Fruit fly (Drosophila melanogaster) whole organism, embryonic: ENCODE measurements around the gene Tango5.

ENCODE experiments used
- Bgb ChIP-seq: fragments of 200-800 bp; sonication (Bioruptor generic); IDR thresholded peaks from 2 replicates; pipeline ENCODE4 v1.3.6; 2022; ENCODE audit warnings: missing biosample characterization, missing genetic modification characterization; ENCODE audit not compliant: partially characterized antibody
- CG10274 ChIP-seq: fragments of 200-800 bp; sonication (Bioruptor generic); optimal IDR thresholded peaks from 3 replicates; lab custom pipeline; 2017; ENCODE audit warnings: missing biosample characterization, mild to moderate bottlenecking, missing genetic modification characterization
- CG10431 ChIP-seq: fragments of 200-800 bp; sonication (Bioruptor generic); optimal IDR thresholded peaks from 3 replicates; lab custom pipeline; 2018; ENCODE audit warnings: missing biosample characterization, mild to moderate bottlenecking, missing genetic modification characterization
- CG10462 ChIP-seq: fragments of 200-800 bp; sonication (Bioruptor generic); optimal IDR thresholded peaks from 2 replicates; lab custom pipeline; 2016; ENCODE audit warnings: missing biosample characterization, missing genetic modification characterization
- CG10959 ChIP-seq: fragments of 200-800 bp; sonication (Bioruptor generic); IDR thresholded peaks from 2 replicates; pipeline ENCODE4 v1.3.6; 2022; ENCODE audit warnings: missing biosample characterization, missing genetic modification characterization
- CG10979 ChIP-seq: fragments of 200-800 bp; sonication (Bioruptor generic); optimal IDR thresholded peaks from 2 replicates; lab custom pipeline; 2018; ENCODE audit warnings: missing biosample characterization, mild to moderate bottlenecking, missing genetic modification characterization, moderate library complexity
- CG12071 ChIP-seq: fragments of 200-800 bp; sonication (Bioruptor generic); optimal IDR thresholded peaks from 3 replicates; lab custom pipeline; 2018; ENCODE audit warnings: missing biosample characterization, mild to moderate bottlenecking, missing genetic modification characterization
- CG12659 ChIP-seq: fragments of 200-800 bp; sonication (Bioruptor generic); optimal IDR thresholded peaks from 3 replicates; lab custom pipeline; 2017; ENCODE audit warnings: mild to moderate bottlenecking, missing biosample characterization, missing genetic modification reagents, missing genetic modification characterization
- CG13296 ChIP-seq: fragments of 200-800 bp; sonication (Bioruptor generic); optimal IDR thresholded peaks from 3 replicates; lab custom pipeline; 2018; ENCODE audit warnings: missing biosample characterization, mild to moderate bottlenecking, missing genetic modification characterization
- CG13424 ChIP-seq: fragments of 200-800 bp; sonication (Bioruptor generic); optimal IDR thresholded peaks from 2 replicates; lab custom pipeline; 2019; ENCODE audit warnings: missing biosample characterization, mild to moderate bottlenecking, missing genetic modification characterization, moderate library complexity
- CG13624 ChIP-seq: fragments of 200-800 bp; sonication (Bioruptor generic); optimal IDR thresholded peaks from 2 replicates; lab custom pipeline; 2016; ENCODE audit warnings: missing biosample characterization, missing genetic modification characterization
- CG15011 ChIP-seq: fragments of 200-800 bp; sonication (Bioruptor generic); optimal IDR thresholded peaks from 3 replicates; lab custom pipeline; 2018; ENCODE audit warnings: missing biosample characterization, mild to moderate bottlenecking, missing genetic modification characterization
- CG1529 ChIP-seq: fragments of 200-800 bp; sonication (Bioruptor generic); optimal IDR thresholded peaks from 3 replicates; lab custom pipeline; 2018; ENCODE audit warnings: missing biosample characterization, missing genetic modification characterization
- CG1602 ChIP-seq: fragments of 200-800 bp; sonication (Bioruptor generic); optimal IDR thresholded peaks from 3 replicates; lab custom pipeline; 2016; ENCODE audit warnings: missing biosample characterization, missing genetic modification characterization
- CG3163 ChIP-seq: fragments of 200-800 bp; sonication (Bioruptor generic); optimal IDR thresholded peaks from 3 replicates; lab custom pipeline; 2016; ENCODE audit warnings: missing biosample characterization, missing genetic modification characterization
- CG4617 ChIP-seq: fragments of 200-800 bp; sonication (Bioruptor generic); optimal IDR thresholded peaks from 3 replicates; lab custom pipeline; 2016; ENCODE audit warnings: missing biosample characterization, missing genetic modification characterization, borderline replicate concordance
- CG5245 ChIP-seq: fragments of 200-800 bp; sonication (Bioruptor generic); optimal IDR thresholded peaks from 3 replicates; lab custom pipeline; 2016; ENCODE audit warnings: missing biosample characterization, missing genetic modification characterization
- CG5953 ChIP-seq: fragments of 200-800 bp; sonication (Bioruptor generic); IDR thresholded peaks from 2 replicates; pipeline ENCODE4 v1.3.6; 2022; ENCODE audit warnings: missing biosample characterization, missing genetic modification characterization
- CG7963 ChIP-seq: fragments of 200-800 bp; sonication (Bioruptor generic); IDR thresholded peaks from 3 replicates; pipeline ENCODE4 v1.3.6; 2022; ENCODE audit warnings: missing biosample characterization, missing genetic modification characterization; ENCODE audit not compliant: partially characterized antibody
- CG8765 ChIP-seq: fragments of 200-800 bp; sonication (Bioruptor generic); IDR thresholded peaks from 2 replicates; pipeline ENCODE4 v1.3.6; 2022; ENCODE audit warnings: missing biosample characterization, missing genetic modification characterization
- CG9817 ChIP-seq: fragments of 200-800 bp; sonication (Bioruptor generic); optimal IDR thresholded peaks from 2 replicates; lab custom pipeline; 2018; ENCODE audit warnings: missing biosample characterization, mild to moderate bottlenecking, missing genetic modification characterization, moderate library complexity
- CTCF ChIP-seq: fragments of 200-800 bp; sonication (Bioruptor generic); optimal IDR thresholded peaks from 2 replicates; lab custom pipeline; 2017; ENCODE audit warnings: missing biosample characterization, mild to moderate bottlenecking, missing genetic modification characterization, moderate library complexity
- Chrac-16 ChIP-seq: fragments of 200-800 bp; sonication (Bioruptor generic); optimal IDR thresholded peaks from 3 replicates; lab custom pipeline; 2016; ENCODE audit warnings: missing biosample characterization, missing genetic modification characterization
- D19B ChIP-seq: fragments of 200-800 bp; sonication (Bioruptor generic); optimal IDR thresholded peaks from 2 replicates; lab custom pipeline; 2017; ENCODE audit warnings: missing biosample characterization, mild to moderate bottlenecking, missing genetic modification characterization
- HLH4C ChIP-seq: fragments of 200-800 bp; sonication (Bioruptor generic); IDR thresholded peaks from 3 replicates; pipeline ENCODE4 v1.3.6; 2022; ENCODE audit warnings: missing biosample characterization, missing genetic modification characterization; ENCODE audit not compliant: partially characterized antibody
- HLHmδ ChIP-seq: fragments of 200-800 bp; sonication (Bioruptor generic); optimal IDR thresholded peaks from 2 replicates; lab custom pipeline; 2018; ENCODE audit warnings: missing biosample characterization, mild to moderate bottlenecking, missing genetic modification characterization, moderate library complexity
- Hey ChIP-seq: fragments of 200-800 bp; sonication (Bioruptor generic); optimal IDR thresholded peaks from 3 replicates; lab custom pipeline; 2018; ENCODE audit warnings: missing biosample characterization, mild to moderate bottlenecking, missing genetic modification characterization
- Hr3 ChIP-seq: fragments of 200-800 bp; sonication (Bioruptor generic); optimal IDR thresholded peaks from 3 replicates; lab custom pipeline; 2016; ENCODE audit warnings: missing biosample characterization, missing genetic modification characterization
- Max ChIP-seq: fragments of 200-800 bp; sonication (Bioruptor generic); optimal IDR thresholded peaks from 2 replicates; lab custom pipeline; 2016; ENCODE audit warnings: missing biosample characterization, mild to moderate bottlenecking, missing genetic modification characterization
- Nf-YC ChIP-seq: fragments of 200-800 bp; optimal IDR thresholded peaks from 3 replicates; lab custom pipeline; 2019; ENCODE audit warnings: missing biosample characterization, mild to moderate bottlenecking, missing genetic modification characterization, moderate library complexity
- al ChIP-seq: fragments of 200-800 bp; sonication (Bioruptor generic); IDR thresholded peaks from 2 replicates; pipeline ENCODE4 v1.3.6; 2022; ENCODE audit warnings: missing biosample characterization, missing genetic modification characterization
- ase ChIP-seq: fragments of 200-800 bp; sonication (Bioruptor generic); IDR thresholded peaks from 3 replicates; pipeline ENCODE4 v1.3.6; 2022; ENCODE audit warnings: missing biosample characterization, missing genetic modification characterization
- ato ChIP-seq: fragments of 200-800 bp; sonication (Bioruptor generic); IDR thresholded peaks from 2 replicates; pipeline ENCODE4 v1.3.6; 2022; ENCODE audit warnings: missing biosample characterization, missing genetic modification characterization; ENCODE audit not compliant: partially characterized antibody
- bigmax ChIP-seq: fragments of 200-800 bp; sonication (Bioruptor generic); optimal IDR thresholded peaks from 2 replicates; lab custom pipeline; 2018; ENCODE audit warnings: missing biosample characterization, mild to moderate bottlenecking, missing genetic modification characterization
- cad ChIP-seq: fragments of >200 bp; optimal IDR thresholded peaks from 2 replicates; lab custom pipeline; 2017; ENCODE audit warnings: missing biosample characterization, missing genetic modification characterization
- dmrt11E ChIP-seq: fragments of 200-800 bp; sonication (Bioruptor generic); optimal IDR thresholded peaks from 3 replicates; lab custom pipeline; 2018; ENCODE audit warnings: missing biosample characterization, mild to moderate bottlenecking, missing genetic modification characterization, moderate library complexity
- dysf ChIP-seq: fragments of 200-800 bp; sonication (Bioruptor generic); IDR thresholded peaks from 3 replicates; pipeline ENCODE4 v1.3.6; 2022; ENCODE audit warnings: missing biosample characterization, missing genetic modification characterization
- fd96Cb ChIP-seq: fragments of 200-800 bp; sonication (Bioruptor generic); optimal IDR thresholded peaks from 2 replicates; lab custom pipeline; 2018; ENCODE audit warnings: missing biosample characterization, mild to moderate bottlenecking, missing genetic modification characterization, moderate library complexity
- inv ChIP-seq: fragments of 200-800 bp; sonication (Bioruptor generic); IDR thresholded peaks from 2 replicates; pipeline ENCODE4 v1.3.6; 2022; ENCODE audit warnings: missing biosample characterization, missing genetic modification characterization; ENCODE audit not compliant: partially characterized antibody
- kah ChIP-seq: fragments of 200-800 bp; sonication (Bioruptor generic); optimal IDR thresholded peaks from 2 replicates; lab custom pipeline; 2018; ENCODE audit warnings: missing biosample characterization, mild to moderate bottlenecking, missing genetic modification characterization
- klu ChIP-seq: fragments of 200-800 bp; sonication (Bioruptor generic); IDR thresholded peaks from 2 replicates; pipeline ENCODE4 v1.3.6; 2022; ENCODE audit warnings: missing biosample characterization, missing genetic modification characterization
- lilli ChIP-seq: fragments of 200-800 bp; sonication (Bioruptor generic); optimal IDR thresholded peaks from 3 replicates; lab custom pipeline; 2016; ENCODE audit warnings: missing biosample characterization, missing genetic modification characterization
- nerfin-1 ChIP-seq: fragments of 200-800 bp; sonication (Bioruptor generic); optimal IDR thresholded peaks from 3 replicates; lab custom pipeline; 2019; ENCODE audit warnings: missing biosample characterization, mild to moderate bottlenecking, missing genetic modification characterization, moderate library complexity
- otp ChIP-seq: fragments of 200-800 bp; sonication (Bioruptor generic); IDR thresholded peaks from 3 replicates; pipeline ENCODE4, ENCODE4 v1.3.6; 2022; ENCODE audit warnings: missing biosample characterization, missing genetic modification characterization
- repo ChIP-seq: fragments of 200-800 bp; sonication (Bioruptor generic); optimal IDR thresholded peaks from 2 replicates; lab custom pipeline; 2016; ENCODE audit warnings: missing biosample characterization, missing genetic modification characterization
- sc ChIP-seq, 3 experiments: fragments of >200 bp in 2 of 3; fragments of 200-800 bp in 1 of 3; sonication (Bioruptor generic) in 1 of 3; optimal IDR thresholded peaks; 2 replicates in 2 of 3; 3 replicates in 1 of 3; lab custom pipeline; 2017; ENCODE audit warnings: mild to moderate bottlenecking in 1 of 3, missing biosample characterization in 1 of 3, missing genetic modification characterization in 1 of 3, missing genetic modification reagents in 1 of 3
- sna ChIP-seq: fragments of 200-800 bp; sonication (Bioruptor generic); IDR thresholded peaks from 2 replicates; pipeline ENCODE4 v1.3.6; 2022; ENCODE audit warnings: missing biosample characterization, missing genetic modification characterization; ENCODE audit not compliant: partially characterized antibody
- tgo ChIP-seq: fragments of 200-800 bp; sonication (Bioruptor generic); IDR thresholded peaks from 3 replicates; pipeline ENCODE4 v1.3.6; 2022; ENCODE audit warnings: missing biosample characterization, missing genetic modification characterization
- z ChIP-seq: fragments of 200-800 bp; sonication (Bioruptor generic); IDR thresholded peaks from 3 replicates; pipeline ENCODE4 v1.3.6; 2022; ENCODE audit warnings: missing biosample characterization, missing genetic modification characterization

The Tango5 gene

DNA sequence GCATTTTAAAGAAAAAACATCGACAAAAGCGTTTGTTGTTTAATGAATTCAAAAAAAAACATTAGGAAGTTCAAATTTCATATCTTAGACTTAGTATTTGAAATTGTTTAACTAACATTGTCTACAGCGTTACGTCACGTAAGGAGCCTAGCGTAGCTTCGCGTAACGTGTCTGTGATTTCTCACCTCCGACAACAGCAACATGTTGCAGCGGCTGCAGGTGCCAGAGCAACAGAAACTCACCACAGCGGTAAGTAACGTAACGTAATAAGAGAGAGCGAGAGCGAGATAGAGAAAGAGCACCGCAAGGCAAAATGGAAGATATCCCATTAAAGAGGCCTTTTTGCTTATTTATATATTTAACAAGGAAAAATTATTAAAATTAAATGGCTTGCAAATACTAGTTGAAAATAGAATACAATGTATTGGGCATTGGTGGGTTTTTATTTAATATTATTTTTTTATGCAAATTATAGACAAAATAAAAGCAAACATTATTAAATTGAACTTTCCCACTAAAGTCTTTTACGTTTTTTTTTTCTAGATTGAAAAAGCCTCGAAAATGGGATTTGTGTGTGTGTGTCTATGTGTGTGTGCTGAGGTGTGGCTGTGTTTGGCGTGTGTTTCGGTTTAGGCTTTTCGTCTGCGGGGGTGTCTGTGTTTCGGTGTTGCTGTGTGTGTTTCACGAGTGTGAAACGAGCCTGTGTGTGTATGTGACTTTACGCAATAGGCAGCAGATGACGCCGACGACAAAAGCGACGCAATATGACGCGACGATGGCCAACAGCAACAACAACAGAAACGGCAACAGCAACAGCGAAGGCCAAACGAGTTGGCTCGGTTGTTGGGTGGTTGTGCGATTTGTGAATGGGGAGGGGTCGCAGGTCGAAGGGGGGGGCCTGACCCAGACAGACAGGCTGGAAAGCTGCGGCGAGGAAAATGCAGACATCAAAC is 34.0 kb downstream of the Tango5 start (continued):
- TF ChIP-seq CG7963 (GFP tag; lab: Robert Waterston, UW): no peak
- TF ChIP-seq sc (optimal IDR thresholded peaks at IDR 0.05; lab: Kevin White, UChicago): no peak
- no peak for TF ChIP-seq sc (GFP tag; optimal IDR thresholded peaks at IDR 0.05; lab: Kevin White, UChicago)
- no peak for TF ChIP-seq cad
- no peak for TF ChIP-seq CG8765 (GFP tag; lab: Robert Waterston, UW)
- no peak for TF ChIP-seq CG4617
- peak; percentile 14 for TF ChIP-seq Hey (tag; lab: Kevin White, UChicago)
- TF ChIP-seq CG10431 (GFP tag; lab: Kevin White, UChicago): no peak
- no peak for TF ChIP-seq ato
- no peak for TF ChIP-seq CTCF (GFP tag; lab: Kevin White, UChicago)
- no peak for TF ChIP-seq Max (GFP tag; lab: Kevin White, UChicago)
- peak; percentile 22 for TF ChIP-seq CG12659 (GFP tag; lab: Kevin White, UChicago)
- TF ChIP-seq CG9817 (tag; lab: Kevin White, UChicago): no peak
- TF ChIP-seq bigmax (GFP tag; lab: Kevin White, UChicago): no peak
- TF ChIP-seq ase (GFP tag; lab: Robert Waterston, UW): no peak
- TF ChIP-seq Hr3: no peak
- peak; percentile 19; the same call in 1 of the 2 replicates for TF ChIP-seq Bgb (GFP tag; lab: Robert Waterston, UW)
- no peak for TF ChIP-seq sna (GFP tag; lab: Robert Waterston, UW)
- TF ChIP-seq al (GFP tag; lab: Robert Waterston, UW): no peak
- TF ChIP-seq D19B: no peak
- TF ChIP-seq otp (GFP tag; lab: Robert Waterston, UW): no peak
- TF ChIP-seq klu (GFP tag; lab: Robert Waterston, UW): no peak
- TF ChIP-seq nerfin-1 (tag; lab: Kevin White, UChicago): no peak
- no peak for TF ChIP-seq HLHmδ (GFP tag; lab: Kevin White, UChicago)
- TF ChIP-seq z (GFP tag; lab: Robert Waterston, UW): no peak
- no peak for TF ChIP-seq CG12071 (GFP tag; lab: Kevin White, UChicago)
- no peak for TF ChIP-seq CG1602 (GFP tag; lab: Kevin White, UChicago)
- TF ChIP-seq CG10979 (tag; lab: Kevin White, UChicago): no peak
- TF ChIP-seq CG15011: no peak
- TF ChIP-seq dmrt11E: no peak
- no peak for TF ChIP-seq inv
- TF ChIP-seq lilli: peak; percentile 6
- no peak for TF ChIP-seq Chrac-16 (GFP tag; lab: Kevin White, UChicago)
- no peak for TF ChIP-seq Nf-YC
- no peak for TF ChIP-seq CG10274 (GFP tag; lab: Kevin White, UChicago)
- peak; percentile 39 for TF ChIP-seq kah (GFP tag; lab: Kevin White, UChicago)
- TF ChIP-seq CG10959: no peak
- no peak for TF ChIP-seq CG5953 (GFP tag; lab: Robert Waterston, UW)
- no peak for TF ChIP-seq fd96Cb (tag; lab: Kevin White, UChicago)
- no peak for TF ChIP-seq CG1529 (GFP tag; lab: Kevin White, UChicago)
- TF ChIP-seq CG13424 (tag; lab: Kevin White, UChicago): no peak
- TF ChIP-seq CG3163 (GFP tag; lab: Kevin White, UChicago): no peak
- TF ChIP-seq CG5245 (GFP tag; lab: Kevin White, UChicago): no peak
- no peak for TF ChIP-seq HLH4C (GFP tag; lab: Robert Waterston, UW)
- no peak for TF ChIP-seq CG13624
- no peak for TF ChIP-seq CG13296 (GFP tag; lab: Kevin White, UChicago)
- TF ChIP-seq repo (GFP tag; lab: Kevin White, UChicago): no peak
- TF ChIP-seq tgo (GFP tag; lab: Robert Waterston, UW): no peak
- no peak for TF ChIP-seq CG10462
- no peak for TF ChIP-seq dysf (GFP tag; lab: Robert Waterston, UW)
